Fruit fly (Drosophila melanogaster) whole organism, adult: ENCODE measurements around the gene Pxn.

ENCODE experiments used
- CG14711 ChIP-seq: fragments of 200-800 bp; sonication (Bioruptor generic); optimal IDR thresholded peaks from 2 replicates; lab custom pipeline; 2018; ENCODE audit warnings: missing biosample characterization, mild to moderate bottlenecking, missing genetic modification characterization, moderate library complexity
- CG1620 ChIP-seq: fragments of 200-800 bp; sonication (Bioruptor generic); optimal IDR thresholded peaks from 2 replicates; lab custom pipeline; 2016; ENCODE audit warnings: missing biosample characterization, missing genetic modification characterization
- CG7101 ChIP-seq: fragments of 200-800 bp; sonication (Bioruptor generic); optimal IDR thresholded peaks from 2 replicates; lab custom pipeline; 2018; ENCODE audit warnings: missing biosample characterization, mild to moderate bottlenecking, missing genetic modification characterization, moderate library complexity
- Clk ChIP-seq: fragments of 200-800 bp; sonication (Bioruptor generic); optimal IDR thresholded peaks from 2 replicates; lab custom pipeline; 2017; ENCODE audit warnings: missing biosample characterization, missing genetic modification characterization
- Crg-1 ChIP-seq: fragments of 200-800 bp; sonication (Bioruptor generic); optimal IDR thresholded peaks from 2 replicates; lab custom pipeline; 2016; ENCODE audit warnings: missing biosample characterization, missing genetic modification characterization
- Mnt ChIP-seq: fragments of 200-800 bp; sonication (Bioruptor generic); optimal IDR thresholded peaks from 2 replicates; lab custom pipeline; 2016; ENCODE audit warnings: missing biosample characterization, mild to moderate bottlenecking, missing genetic modification characterization
- bab1 ChIP-seq: fragments of 200-800 bp; sonication (Bioruptor generic); optimal IDR thresholded peaks from 3 replicates; lab custom pipeline; 2019; ENCODE audit warnings: missing biosample characterization, mild to moderate bottlenecking, missing genetic modification characterization, moderate library complexity
- cic ChIP-seq: fragments of 200-800 bp; sonication (Bioruptor generic); optimal IDR thresholded peaks from 2 replicates; lab custom pipeline; 2017; ENCODE audit warnings: missing biosample characterization, mild to moderate bottlenecking, missing genetic modification characterization, moderate library complexity
- cnc ChIP-seq, 2 experiments: fragments of >200 bp; optimal IDR thresholded peaks; 2 replicates each; lab custom pipeline; 2017
- kay ChIP-seq: fragments of 200-800 bp; sonication (Bioruptor generic); peaks from one replicate; lab custom pipeline; 2016; ENCODE audit warnings: missing biosample characterization, missing genetic modification characterization, borderline replicate concordance
- ovo ChIP-seq: fragments of 200-800 bp; sonication (Bioruptor generic); optimal IDR thresholded peaks from 2 replicates; lab custom pipeline; 2016; ENCODE audit warnings: missing biosample characterization, missing genetic modification characterization
- pad ChIP-seq: fragments of 200-800 bp; sonication (Bioruptor generic); optimal IDR thresholded peaks from 3 replicates; lab custom pipeline; 2017; ENCODE audit warnings: missing biosample characterization, missing genetic modification characterization, mild to moderate bottlenecking, moderate library complexity, missing genetic modification reagents
- tj ChIP-seq: fragments of 200-800 bp; sonication (Bioruptor generic); optimal IDR thresholded peaks from 3 replicates; lab custom pipeline; 2017; ENCODE audit warnings: missing biosample characterization, mild to moderate bottlenecking, missing genetic modification characterization, moderate library complexity

The Pxn gene

dm6 chr3L:2552116-2552843 lies 77.6 kb downstream of the Pxn start:
- TF ChIP-seq Mnt (GFP tag; lab: Kevin White, UChicago) (no peak), tj (no peak), CG14711 (tag; lab: Kevin White, UChicago) (peak; percentile 51), kay (GFP tag; lab: Kevin White, UChicago) (peak; percentile 35), CG1620 (no peak), Clk (GFP tag; lab: Kevin White, UChicago) (no peak), ovo (no peak), cnc (optimal IDR thresholded peaks at IDR 0.05; lab: Kevin White, UChicago) (no peak), cic (no peak), CG7101 (no peak), Crg-1 (GFP tag; lab: Kevin White, UChicago) (no peak), bab1 (GFP tag; lab: Kevin White, UChicago) (no peak), pad (no peak)
